Worm (Caenorhabditis elegans) whole organism, L1 larva: ENCODE measurements around the gene nlp-67.

Experiments
- blmp-1 ChIP-seq: fragments of 150-350 bp; optimal IDR thresholded peaks from 2 replicates; lab custom pipeline; 2014; ENCODE audit warnings: missing biosample characterization, missing genetic modification characterization
- grh-1 ChIP-seq: fragments of 200-800 bp; sonication (Bioruptor generic); IDR thresholded peaks from 2 replicates; pipeline ENCODE4 v1.3.6; 2022; ENCODE audit warnings: missing genetic modification reagents, missing genetic modification characterization, missing compliant biosample characterization
- hpl-2 ChIP-seq: fragments of 150-350 bp; optimal IDR thresholded peaks from 2 replicates; lab custom pipeline; 2014; ENCODE audit warnings: missing biosample characterization, missing genetic modification reagents, missing genetic modification characterization
- lin-13 ChIP-seq: fragments of 150-350 bp; optimal IDR thresholded peaks from 2 replicates; lab custom pipeline; 2014; ENCODE audit warnings: missing biosample characterization, missing genetic modification reagents, missing genetic modification characterization
- lin-15B ChIP-seq: fragments of 150-350 bp; sonication (generic microtip); optimal IDR thresholded peaks from 3 replicates; lab custom pipeline; 2014; ENCODE audit warnings: missing biosample characterization, missing genetic modification characterization
- lin-39 ChIP-seq: fragments of 150-350 bp; optimal IDR thresholded peaks from 2 replicates; lab custom pipeline; 2014; ENCODE audit warnings: missing biosample characterization, missing genetic modification reagents, missing genetic modification characterization
- nhr-11 ChIP-seq: fragments of 150-350 bp; optimal IDR thresholded peaks from 2 replicates; lab custom pipeline; 2014; ENCODE audit warnings: missing biosample characterization, missing genetic modification characterization
- nhr-12 ChIP-seq: sonication (generic microtip); optimal IDR thresholded peaks from 2 replicates; lab custom pipeline; 2017; ENCODE audit warnings: missing biosample characterization, missing genetic modification characterization
- rnt-1 ChIP-seq: sonication (generic microtip); optimal IDR thresholded peaks from 2 replicates; lab custom pipeline; 2016; ENCODE audit warnings: mild to moderate bottlenecking, missing genetic modification characterization, moderate library complexity, missing compliant biosample characterization

DNA sequence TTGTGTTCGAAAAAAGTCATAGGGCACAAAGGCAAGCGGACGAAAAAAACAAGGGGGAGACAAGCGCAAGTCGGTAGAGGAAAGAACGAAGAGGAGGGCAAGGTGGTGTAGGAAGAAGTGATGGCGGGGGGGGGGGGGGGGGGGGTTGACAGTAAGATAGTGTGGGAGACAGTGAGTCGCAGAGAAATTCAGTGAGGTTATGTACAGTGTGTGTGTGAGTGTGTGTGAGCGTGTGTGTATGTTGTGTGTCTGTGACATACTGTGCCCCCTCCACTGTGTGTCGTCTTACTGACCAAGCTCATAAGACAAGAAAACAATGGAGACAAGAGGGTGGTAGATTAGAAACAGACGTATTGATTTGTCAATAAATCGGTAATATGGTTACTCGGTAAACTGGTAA lies 34.0 kb upstream of the nlp-67 start:
- TF ChIP-seq grh-1 (0 out of 2 replicates have a peak, but pooled peaks have one; percentile 44), blmp-1 (no peak), lin-39 (no peak), lin-13 (no peak), lin-15B (tag; lab: Kevin White, UChicago) (no peak), nhr-12 (tag; lab: Kevin White, UChicago) (no peak), nhr-11 (no peak), rnt-1 (tag; lab: Kevin White, UChicago) (no peak), hpl-2 (GFP tag; lab: Kevin White, UChicago) (no peak)
